Worm (Caenorhabditis elegans): ENCODE data around the gene T21C12.4.

DNA sequence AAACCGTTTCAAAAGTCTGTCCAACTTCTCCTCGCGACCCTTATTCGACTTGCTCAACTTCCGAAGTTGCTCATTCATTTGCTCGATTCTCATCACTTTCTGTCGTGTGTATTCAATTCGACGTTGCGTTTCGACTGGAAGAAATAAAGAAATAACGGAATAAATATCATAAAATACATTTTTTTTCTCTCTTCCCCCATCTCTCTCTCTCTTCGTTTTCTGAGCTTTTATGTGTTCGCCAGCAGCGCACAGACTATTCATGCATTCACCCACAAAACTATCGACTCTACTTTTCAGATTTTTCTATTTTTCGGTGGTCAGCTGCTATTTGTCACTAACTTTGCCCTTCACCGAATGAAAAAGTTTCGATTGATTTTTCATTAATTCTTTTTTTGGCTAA, 2.5 kb upstream of the T21C12.4 start, which contains the start of gene rab-30:
- TF ChIP-seq ctbp-1 (GFP tag; IDR thresholded peaks at IDR 0.05): no peak
- no peak for TF ChIP-seq pha-4 (GFP tag; IDR thresholded peaks at IDR 0.05)
- TF ChIP-seq pha-4 (tag; optimal IDR thresholded peaks at IDR 0.05): no peak
